Fruit fly (Drosophila melanogaster): ENCODE measurements around the gene HDAC4.
A peak's percentile ranks its signal among the peaks of the same experiment; 100 is the strongest.

The HDAC4 gene

dm6 chrX:13296405-13297183 lies 11.2 kb upstream of the HDAC4 start, which contains the start of gene CG1622:
CG1622 (plus strand) TSS chrX:13297082.
- TF ChIP-seq dsf (GFP tag; optimal IDR thresholded peaks at IDR 0.05; ENCODE audit: borderline replicate concordance) (no peak), sv (GFP tag; optimal IDR thresholded peaks at IDR 0.05) (peak; percentile 14), Dif (GFP tag; optimal IDR thresholded peaks at IDR 0.05; ENCODE audit: partially characterized antibody) (no peak), GATAd (GFP tag; optimal IDR thresholded peaks at IDR 0.05) (no peak), foxo (GFP tag; optimal IDR thresholded peaks at IDR 0.05) (peak in 1 of 2 experiments; percentile 49), dl (GFP tag; optimal IDR thresholded peaks at IDR 0.05; ENCODE audit: insufficient read depth in 1 of 2, partially characterized antibody in 2 of 2) (no peak), Mio (GFP tag; optimal IDR thresholded peaks at IDR 0.05) (no peak), Sp1 (GFP tag; optimal IDR thresholded peaks at IDR 0.05) (peak; percentile 42), h (GFP tag; optimal IDR thresholded peaks at IDR 0.05) (no peak), Vsx2 (GFP tag; optimal IDR thresholded peaks at IDR 0.05; ENCODE audit: partially characterized antibody) (no peak), psq (GFP tag; optimal IDR thresholded peaks at IDR 0.05) (peak; percentile 32), Hr78 (GFP tag; optimal IDR thresholded peaks at IDR 0.05) (no peak), lola (GFP tag; optimal IDR thresholded peaks at IDR 0.05) (no peak), tai (GFP tag; optimal IDR thresholded peaks at IDR 0.05) (no peak), woc (GFP tag; optimal IDR thresholded peaks at IDR 0.05) (no peak), Myc (optimal IDR thresholded peaks at IDR 0.05) (no peak), CG9705 (GFP tag; optimal IDR thresholded peaks at IDR 0.05) (no peak), Jra (GFP tag; optimal IDR thresholded peaks at IDR 0.05) (no peak), dmrt93B (GFP tag; optimal IDR thresholded peaks at IDR 0.05) (no peak), Dfd (GFP tag; optimal IDR thresholded peaks at IDR 0.05) (no peak), N (GFP tag; optimal IDR thresholded peaks at IDR 0.05) (no peak), Hr83 (GFP tag; optimal IDR thresholded peaks at IDR 0.05; ENCODE audit: poor library complexity, severe bottlenecking) (no peak), Rel (GFP tag; optimal IDR thresholded peaks at IDR 0.05) (no peak), Rel (tag; optimal IDR thresholded peaks at IDR 0.05) (peak; percentile 56), usp (GFP tag; optimal IDR thresholded peaks at IDR 0.05) (no peak), CrebA (GFP tag; optimal IDR thresholded peaks at IDR 0.05; ENCODE audit: borderline replicate concordance) (no peak), HLH106 (tag; optimal IDR thresholded peaks at IDR 0.05) (peak; percentile 59)

- no peak for TF ChIP-seq usp (GFP tag; optimal IDR thresholded peaks at IDR 0.05)
- no peak for TF ChIP-seq rgr (GFP tag; optimal IDR thresholded peaks at IDR 0.05)
- TF ChIP-seq Rel (GFP tag; optimal IDR thresholded peaks at IDR 0.05): no peak
- peak; percentile 38 for TF ChIP-seq Rel (tag; optimal IDR thresholded peaks at IDR 0.05)
- peak; percentile 0 for TF ChIP-seq OdsH (GFP tag; optimal IDR thresholded peaks at IDR 0.05)
- no peak for TF ChIP-seq Myc (optimal IDR thresholded peaks at IDR 0.05)
Measured at dm6 chrX:13287854-13288376, 2.5 kb upstream of the HDAC4 start, which contains the start of gene Remo. Remo (plus strand) TSS chrX:13288051.

- TF ChIP-seq dmrt93B (GFP tag; optimal IDR thresholded peaks at IDR 0.05): no peak
- no peak for TF ChIP-seq Rel (GFP tag; optimal IDR thresholded peaks at IDR 0.05)
- peak; percentile 71 for TF ChIP-seq Rel (tag; optimal IDR thresholded peaks at IDR 0.05)
Measured at dm6 chrX:13285749-13286336, 411 bp upstream of the HDAC4 start.

- TF ChIP-seq ey (GFP tag; optimal IDR thresholded peaks at IDR 0.05) (no peak), sv (GFP tag; optimal IDR thresholded peaks at IDR 0.05) (no peak), CrebA (GFP tag; optimal IDR thresholded peaks at IDR 0.05; ENCODE audit: borderline replicate concordance) (no peak), CG9705 (GFP tag; optimal IDR thresholded peaks at IDR 0.05) (no peak), dmrt93B (GFP tag; optimal IDR thresholded peaks at IDR 0.05) (no peak), lola (GFP tag; optimal IDR thresholded peaks at IDR 0.05) (no peak), N (GFP tag; optimal IDR thresholded peaks at IDR 0.05) (no peak), Hnf4 (GFP tag; optimal IDR thresholded peaks at IDR 0.05) (no peak), usp (GFP tag; optimal IDR thresholded peaks at IDR 0.05) (no peak), Jra (GFP tag; optimal IDR thresholded peaks at IDR 0.05) (no peak), brk (GFP tag; optimal IDR thresholded peaks at IDR 0.05) (no peak), fru (GFP tag; optimal IDR thresholded peaks at IDR 0.05) (no peak), Dfd (GFP tag; optimal IDR thresholded peaks at IDR 0.05) (no peak), psq (GFP tag; optimal IDR thresholded peaks at IDR 0.05) (peak; percentile 89), Dif (GFP tag; optimal IDR thresholded peaks at IDR 0.05; ENCODE audit: partially characterized antibody) (peak; percentile 61), h (GFP tag; optimal IDR thresholded peaks at IDR 0.05) (peak; percentile 12), tai (GFP tag; optimal IDR thresholded peaks at IDR 0.05) (no peak)
Measured at dm6 chrX:13284548-13284974, 871 bp downstream of the HDAC4 start.
